Worm (Caenorhabditis elegans): Measurements from ENCODE around the gene arx-4.

DNA sequence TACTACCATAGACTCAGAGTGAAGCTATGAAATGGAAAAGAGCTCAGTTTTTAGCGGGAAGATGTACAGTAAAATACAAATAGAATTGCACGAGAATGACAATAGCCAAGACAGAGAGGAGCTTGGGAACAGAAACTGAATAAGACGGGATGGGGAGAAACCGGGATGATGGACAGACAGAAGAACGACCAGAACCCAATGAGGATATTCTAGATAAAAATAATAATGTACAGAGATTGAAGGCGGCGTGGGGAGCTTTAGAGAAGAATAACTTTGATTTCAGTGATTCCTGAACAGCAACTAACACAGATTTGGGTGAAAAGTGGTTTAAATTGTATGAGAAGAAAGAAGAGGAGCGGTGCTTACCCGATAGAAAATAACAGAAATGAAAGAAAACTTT is 19.4 kb downstream of the arx-4 start:
- TF ChIP-seq W03F9.2 (tag; optimal IDR thresholded peaks at IDR 0.05) (no peak), him-1 (tag; optimal IDR thresholded peaks at IDR 0.05) (no peak), dao-5 (tag; optimal IDR thresholded peaks at IDR 0.05) (peak; percentile 44)

Data from whole organism, L4/young adult.